Fruit fly (Drosophila melanogaster) whole organism: ENCODE measurements around the gene Gfat2.

ENCODE experiments used
- CG8478 ChIP-seq: fragments of >200 bp; optimal IDR thresholded peaks from 2 replicates; lab custom pipeline; 2018; ENCODE audit warnings: inconsistent platforms
- Dll ChIP-seq: fragments of >200 bp; optimal IDR thresholded peaks from 2 replicates; lab custom pipeline; 2017
- EcR ChIP-seq, 2 experiments: fragments of >200 bp; optimal IDR thresholded peaks; 2 replicates each; lab custom pipeline; 2017; ENCODE audit warnings: missing biosample characterization in 2 of 2, missing genetic modification characterization in 2 of 2, missing genetic modification reagents in 2 of 2
- psq ChIP-seq: fragments of >200 bp; optimal IDR thresholded peaks from 2 replicates; lab custom pipeline; 2017
- usp ChIP-seq: fragments of >200 bp; optimal IDR thresholded peaks from 2 replicates; lab custom pipeline; 2017; ENCODE audit warnings: missing biosample characterization, missing genetic modification characterization, mixed read lengths

DNA sequence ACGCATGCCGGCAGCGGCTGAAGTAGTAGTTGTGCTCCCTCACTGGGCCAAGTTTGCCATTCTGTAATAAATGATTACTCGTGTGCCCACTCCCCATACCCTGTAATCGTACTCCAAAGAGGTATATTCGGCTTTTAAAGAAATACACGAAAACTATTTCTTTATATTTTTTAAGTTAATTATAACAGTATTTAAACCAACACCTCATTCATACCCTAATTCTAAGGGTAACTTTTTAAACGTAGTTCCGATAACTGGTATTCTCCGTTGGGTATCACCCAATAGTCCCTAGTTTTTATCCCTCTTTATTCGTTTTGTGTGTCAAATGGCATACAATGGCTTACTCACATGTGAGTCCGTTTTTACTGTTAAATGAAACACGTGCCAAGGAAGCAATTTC is 38.1 kb upstream of the Gfat2 start:
- TF ChIP-seq psq (lab: Kevin White, UChicago) (no peak), EcR (GFP tag; optimal IDR thresholded peaks at IDR 0.05; lab: Kevin White, UChicago) (no peak), usp (GFP tag; lab: Kevin White, UChicago) (no peak), CG8478 (no peak), Dll (lab: Kevin White, UChicago) (no peak)
